Worm (Caenorhabditis elegans) whole organism, L4 larva: ENCODE data around the gene F10G7.10.

Source experiments
- hlh-30 ChIP-seq: sonication (generic microtip); optimal IDR thresholded peaks from 2 replicates; lab custom pipeline; 2017; ENCODE audit warnings: antibody characterized with exemption, mild to moderate bottlenecking, missing genetic modification characterization, missing compliant biosample characterization; ENCODE audit not compliant: insufficient read depth
- nhr-25 ChIP-seq: sonication (generic microtip); optimal IDR thresholded peaks from 2 replicates; lab custom pipeline; 2017; ENCODE audit warnings: missing genetic modification characterization, mild to moderate bottlenecking, missing compliant biosample characterization, antibody characterized with exemption, moderate library complexity, borderline replicate concordance; ENCODE audit not compliant: insufficient read depth
- nhr-28 ChIP-seq: fragments of 150-350 bp; optimal IDR thresholded peaks from 2 replicates; lab custom pipeline; 2014; ENCODE audit warnings: missing biosample characterization, missing genetic modification characterization
- nhr-41 ChIP-seq: fragments of 200-800 bp; sonication (Bioruptor generic); IDR thresholded peaks from 2 replicates; pipeline ENCODE4 v1.3.6; 2022; ENCODE audit warnings: missing genetic modification reagents, missing genetic modification characterization, missing compliant biosample characterization
- zag-1 ChIP-seq: fragments of 150-350 bp; optimal IDR thresholded peaks from 2 replicates; lab custom pipeline; 2014; ENCODE audit warnings: missing biosample characterization, missing genetic modification characterization
- ztf-11 ChIP-seq: fragments of 150-350 bp; optimal IDR thresholded peaks from 2 replicates; lab custom pipeline; 2014; ENCODE audit warnings: missing biosample characterization, missing genetic modification characterization

- TF ChIP-seq hlh-30 (tag; lab: Kevin White, UChicago): peak; percentile 91
- peak; percentile 61 for TF ChIP-seq nhr-25 (tag; lab: Kevin White, UChicago)
- TF ChIP-seq zag-1 (tag; lab: Kevin White, UChicago): no peak
- 0 out of 2 replicates have a peak, but pooled peaks have one; percentile 40 for TF ChIP-seq nhr-41 (GFP tag; lab: Robert Waterston, UW)
- peak; percentile 50 for TF ChIP-seq nhr-28
- TF ChIP-seq ztf-11 (tag; lab: Kevin White, UChicago): no peak
Measured at ce11 chrII:4672584-4673110, 53.4 kb downstream of the F10G7.10 start, which contains the start of the genes clec-140 and hmg-11.
